Worm (Caenorhabditis elegans) whole organism, L4/young adult: ENCODE data around the gene F31B9.7.

ENCODE experiments used
- W03F9.2 ChIP-seq: fragments of 150-350 bp; optimal IDR thresholded peaks from 2 replicates; lab custom pipeline; 2014; ENCODE audit warnings: missing biosample characterization, missing genetic modification characterization
- dao-5 ChIP-seq: sonication (generic microtip); optimal IDR thresholded peaks from 2 replicates; lab custom pipeline; 2016; ENCODE audit warnings: missing genotype, missing genetic modification characterization, moderate library complexity, missing compliant biosample characterization
- him-1 ChIP-seq: sonication (generic microtip); optimal IDR thresholded peaks from 2 replicates; lab custom pipeline; 2016; ENCODE audit warnings: missing genotype, missing genetic modification reagents, missing genetic modification characterization, missing compliant biosample characterization

DNA sequence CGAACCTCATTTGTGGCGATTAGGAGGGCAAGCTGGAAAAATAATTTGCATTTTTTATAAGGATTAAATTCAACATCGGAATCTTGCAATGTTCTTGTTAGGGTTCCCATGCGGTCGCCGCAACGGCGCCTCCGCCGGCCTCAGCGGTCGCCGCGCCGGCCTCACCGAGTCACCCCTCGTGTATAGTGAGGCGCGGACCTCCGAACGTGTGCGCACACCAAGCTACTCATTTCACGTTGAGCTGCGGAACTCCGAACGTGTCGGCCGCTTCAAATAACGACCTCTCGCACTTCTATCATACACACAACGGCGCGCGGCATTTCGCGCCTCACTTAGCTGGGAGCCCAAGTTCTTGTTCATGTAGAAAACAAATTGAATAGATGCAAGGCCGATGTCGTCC, 18.4 kb downstream of the F31B9.7 start:
- TF ChIP-seq W03F9.2 (no peak), him-1 (tag; lab: Kevin White, UChicago) (no peak), dao-5 (tag; lab: Kevin White, UChicago) (no peak)
